Worm (Caenorhabditis elegans): Measurements from ENCODE around the gene rpl-39.

Gene rpl-39

ce11 chrV:7777098-7777497 lies 1.2 kb upstream of the rpl-39 start, which contains the start of gene C26F1.3:
Gene C26F1.3 (plus strand): TSS chrV:7777300.
- TF ChIP-seq ama-1 (optimal IDR thresholded peaks at IDR 0.05) (no peak), ama-1 (GFP tag; optimal IDR thresholded peaks at IDR 0.05) (peak in 1 of 2 experiments; percentile 53), athp-1 (tag; optimal IDR thresholded peaks at IDR 0.05) (peak; percentile 22), hmg-1.2 (GFP tag; IDR thresholded peaks at IDR 0.05) (0 out of 2 replicates have a peak, but pooled peaks have one; percentile 6), repo-1 (tag; optimal IDR thresholded peaks at IDR 0.05) (peak; percentile 51), F49E8.2 (tag; optimal IDR thresholded peaks at IDR 0.05; ENCODE audit: insufficient read depth) (peak; percentile 19), snpc-1.3 (tag; optimal IDR thresholded peaks at IDR 0.05; ENCODE audit: insufficient read depth) (peak; percentile 0), madf-6 (GFP tag; IDR thresholded peaks at IDR 0.05) (peak; percentile 54), B0336.3 (GFP tag; IDR thresholded peaks at IDR 0.05) (peak; percentile 81), somi-1 (GFP tag; optimal IDR thresholded peaks at IDR 0.05) (no peak), snpc-3.4 (tag; optimal IDR thresholded peaks at IDR 0.05) (peak; percentile 27), nhr-90 (tag; optimal IDR thresholded peaks at IDR 0.05) (no peak), hsf-1 (GFP tag; IDR thresholded peaks at IDR 0.05) (peak; percentile 81), nfya-2 (GFP tag; IDR thresholded peaks at IDR 0.05) (no peak), rcor-1 (GFP tag; IDR thresholded peaks at IDR 0.05) (peak; percentile 44; the same call in 1 of the 2 replicates), C17E4.6 (GFP tag; IDR thresholded peaks at IDR 0.05) (peak; percentile 55; the same call in 1 of the 2 replicates), F22D6.2 (tag; optimal IDR thresholded peaks at IDR 0.05) (no peak), ceh-27 (GFP tag; optimal IDR thresholded peaks at IDR 0.05) (no peak), efl-1 (GFP tag; optimal IDR thresholded peaks at IDR 0.05) (no peak), tbp1 (GFP tag; optimal IDR thresholded peaks at IDR 0.05) (peak; percentile 20), F55B11.4 (tag; optimal IDR thresholded peaks at IDR 0.05; ENCODE audit: borderline replicate concordance, insufficient read depth) (no peak), nfyb-1 (GFP tag; IDR thresholded peaks at IDR 0.05) (0 out of 2 replicates have a peak, but pooled peaks have one; percentile 47), madf-3 (GFP tag; IDR thresholded peaks at IDR 0.05) (peak; percentile 85; the same call in 1 of the 2 replicates), hrde-1 (tag; optimal IDR thresholded peaks at IDR 0.05; ENCODE audit: borderline replicate concordance) (peak; percentile 71), Y56A3A.18 (GFP tag; IDR thresholded peaks at IDR 0.05) (0 out of 2 replicates have a peak, but pooled peaks have one; percentile 15)

- TF ChIP-seq B0336.3 (GFP tag; IDR thresholded peaks at IDR 0.05) (peak; percentile 75), attf-6 (GFP tag; IDR thresholded peaks at IDR 0.05) (peak; percentile 16; the same call in 1 of the 2 replicates), dox-1 (GFP tag; IDR thresholded peaks at IDR 0.05) (peak; percentile 28; the same call in 1 of the 2 replicates), nhr-90 (tag; optimal IDR thresholded peaks at IDR 0.05) (no peak), Y53G8AR.9 (GFP tag; conservative IDR thresholded peaks at IDR 0.05) (0 out of 2 replicates have a peak, but pooled peaks have one; percentile 27), madf-6 (GFP tag; IDR thresholded peaks at IDR 0.05) (peak; percentile 48; the same call in 1 of the 2 replicates), snpc-1.3 (tag; optimal IDR thresholded peaks at IDR 0.05; ENCODE audit: insufficient read depth) (no peak), mcd-1 (GFP tag; IDR thresholded peaks at IDR 0.05) (peak; percentile 21; the same call in 1 of the 2 replicates), lsl-1 (GFP tag; optimal IDR thresholded peaks at IDR 0.05) (no peak), lin-54 (GFP tag; optimal IDR thresholded peaks at IDR 0.05) (peak; percentile 2), snpc-4 (GFP tag; optimal IDR thresholded peaks at IDR 0.05) (no peak), snpc-4 (tag; optimal IDR thresholded peaks at IDR 0.05) (no peak), F33H1.4 (GFP tag; IDR thresholded peaks at IDR 0.05) (peak; percentile 8; the same call in 1 of the 2 replicates), tlf-1 (GFP tag; optimal IDR thresholded peaks at IDR 0.05) (peak; percentile 20), hsf-1 (GFP tag; IDR thresholded peaks at IDR 0.05) (0 out of 2 replicates have a peak, but pooled peaks have one; percentile 66)
Observed at ce11 chrV:7775226-7775625, 653 bp downstream of the rpl-39 start.

ce11 chrV:7774143-7774595 lies 1.7 kb downstream of the rpl-39 start, which contains the start of gene grl-10:
Gene grl-10 (plus strand): TSS chrV:7774545.
- TF ChIP-seq nhr-120 (GFP tag; IDR thresholded peaks at IDR 0.05) (no peak), ceh-27 (GFP tag; optimal IDR thresholded peaks at IDR 0.05) (peak; percentile 11)
